Worm (Caenorhabditis elegans) whole organism, young adult: ENCODE measurements around the gene nhr-243.

Source experiments
- B0261.1 ChIP-seq: sonication (generic microtip); optimal IDR thresholded peaks from 2 replicates; lab custom pipeline; 2016; ENCODE audit warnings: mild to moderate bottlenecking, missing genetic modification characterization, moderate library complexity, missing compliant biosample characterization
- B0336.3 ChIP-seq: fragments of 200-800 bp; sonication (Bioruptor generic); IDR thresholded peaks from 2 replicates; pipeline ENCODE4 v1.3.6; 2022; ENCODE audit warnings: missing genetic modification characterization, missing compliant biosample characterization
- C17E4.6 ChIP-seq: fragments of 200-800 bp; sonication (Bioruptor generic); IDR thresholded peaks from 2 replicates; pipeline ENCODE4 v1.3.6; 2022; ENCODE audit warnings: missing genetic modification reagents, missing genetic modification characterization, missing compliant biosample characterization
- F10E7.11 ChIP-seq: sonication (generic microtip); optimal IDR thresholded peaks from 2 replicates; lab custom pipeline; 2017; ENCODE audit warnings: mild to moderate bottlenecking, missing genetic modification characterization, moderate library complexity, missing compliant biosample characterization
- F33H1.4 ChIP-seq: fragments of 200-800 bp; sonication (Bioruptor generic); IDR thresholded peaks from 2 replicates; pipeline ENCODE4 v1.3.6; 2022; ENCODE audit warnings: missing genetic modification reagents, missing genetic modification characterization, missing compliant biosample characterization
- F52B5.7 ChIP-seq: sonication (generic microtip); optimal IDR thresholded peaks from 2 replicates; lab custom pipeline; 2016; ENCODE audit warnings: mild to moderate bottlenecking, missing genetic modification characterization, missing compliant biosample characterization
- F57C9.4 ChIP-seq: sonication (generic microtip); optimal IDR thresholded peaks from 2 replicates; lab custom pipeline; 2017; ENCODE audit warnings: mild to moderate bottlenecking, missing genetic modification characterization, missing compliant biosample characterization
- K12H6.12 ChIP-seq: fragments of 200-800 bp; sonication (Bioruptor generic); optimal IDR thresholded peaks from 2 replicates; lab custom pipeline; 2018; ENCODE audit warnings: mild to moderate bottlenecking, missing genetic modification characterization, missing compliant biosample characterization
- Y53F4B.3 ChIP-seq: fragments of 200-800 bp; sonication (Bioruptor generic); IDR thresholded peaks from 2 replicates; pipeline ENCODE4 v1.3.6; 2022; ENCODE audit warnings: missing genetic modification reagents, missing genetic modification characterization, missing compliant biosample characterization
- Y95B8A.8 ChIP-seq: fragments of 200-800 bp; sonication (Bioruptor generic); IDR thresholded peaks from 2 replicates; pipeline ENCODE4 v1.3.6; 2022; ENCODE audit warnings: missing genetic modification reagents, missing genetic modification characterization, missing compliant biosample characterization
- akir-1 ChIP-seq: fragments of 200-800 bp; sonication (Bioruptor generic); optimal IDR thresholded peaks from 2 replicates; lab custom pipeline; 2018; ENCODE audit warnings: mild to moderate bottlenecking, missing genetic modification characterization, moderate library complexity, missing compliant biosample characterization
- aptf-2 ChIP-seq: fragments of 200-800 bp; sonication (Bioruptor generic); conservative IDR thresholded peaks from 2 replicates; pipeline ENCODE4 v1.3.6; 2022; ENCODE audit warnings: missing genetic modification reagents, missing genetic modification characterization, missing compliant biosample characterization
- atf-7 ChIP-seq: sonication (generic microtip); optimal IDR thresholded peaks from 2 replicates; lab custom pipeline; 2017; ENCODE audit warnings: mild to moderate bottlenecking, missing genetic modification characterization, missing compliant biosample characterization
- bed-2 ChIP-seq: fragments of 200-800 bp; sonication (Bioruptor generic); IDR thresholded peaks from 2 replicates; pipeline ENCODE4 v1.3.6; 2022; ENCODE audit warnings: missing genetic modification reagents, missing genetic modification characterization, missing compliant biosample characterization
- cebp-2 ChIP-seq: fragments of 200-800 bp; sonication (Bioruptor generic); IDR thresholded peaks from 2 replicates; pipeline ENCODE4 v1.3.6; 2022; ENCODE audit warnings: missing genetic modification characterization, missing compliant biosample characterization
- ceh-40 ChIP-seq: fragments of 200-800 bp; sonication (Bioruptor generic); IDR thresholded peaks from 2 replicates; pipeline ENCODE4 v1.3.6; 2022; ENCODE audit warnings: missing genetic modification characterization, missing compliant biosample characterization
- ceh-79 ChIP-seq: sonication (generic microtip); optimal IDR thresholded peaks from 2 replicates; lab custom pipeline; 2017; ENCODE audit warnings: mild to moderate bottlenecking, missing genetic modification characterization, missing compliant biosample characterization
- dox-1 ChIP-seq: fragments of 200-800 bp; sonication (Bioruptor generic); IDR thresholded peaks from 2 replicates; pipeline ENCODE4 v1.3.6; 2022; ENCODE audit warnings: missing genetic modification reagents, missing genetic modification characterization, missing compliant biosample characterization
- egl-44 ChIP-seq: fragments of 200-800 bp; sonication (Bioruptor generic); IDR thresholded peaks from 2 replicates; pipeline ENCODE4 v1.3.6; 2022; ENCODE audit warnings: missing genetic modification reagents, missing genetic modification characterization, missing compliant biosample characterization
- egrh-3 ChIP-seq: fragments of 200-800 bp; sonication (Bioruptor generic); IDR thresholded peaks from 2 replicates; pipeline ENCODE4 v1.3.6; 2022; ENCODE audit warnings: missing genetic modification reagents, missing genetic modification characterization, missing compliant biosample characterization
- ekl-4 ChIP-seq: fragments of 200-800 bp; sonication (Bioruptor generic); IDR thresholded peaks from 2 replicates; pipeline ENCODE4 v1.3.6; 2022; ENCODE audit warnings: missing genetic modification reagents, missing genetic modification characterization, missing compliant biosample characterization
- ets-4 ChIP-seq: fragments of 200-800 bp; sonication (Bioruptor generic); optimal IDR thresholded peaks from 2 replicates; lab custom pipeline; 2018; ENCODE audit warnings: mild to moderate bottlenecking, missing genetic modification characterization, missing compliant biosample characterization
- gei-17 ChIP-seq: fragments of 200-800 bp; sonication (Bioruptor generic); optimal IDR thresholded peaks from 2 replicates; lab custom pipeline; 2018; ENCODE audit warnings: mild to moderate bottlenecking, missing genetic modification characterization, missing compliant biosample characterization
- hlh-12 ChIP-seq: sonication (generic microtip); optimal IDR thresholded peaks from 2 replicates; lab custom pipeline; 2016; ENCODE audit warnings: missing genetic modification characterization, missing compliant biosample characterization
- hlh-26 ChIP-seq: fragments of 200-800 bp; sonication (Bioruptor generic); conservative IDR thresholded peaks from 2 replicates; pipeline ENCODE4 v1.3.6; 2022; ENCODE audit warnings: missing genetic modification reagents, missing genetic modification characterization, missing compliant biosample characterization
- hmg-1.2 ChIP-seq: fragments of 200-800 bp; sonication (Bioruptor generic); IDR thresholded peaks from 2 replicates; pipeline ENCODE4 v1.3.6; 2022; ENCODE audit warnings: missing genetic modification reagents, missing genetic modification characterization, missing compliant biosample characterization
- hrde-1 ChIP-seq: sonication (generic microtip); optimal IDR thresholded peaks from 2 replicates; lab custom pipeline; 2016; ENCODE audit warnings: missing genetic modification characterization, mild to moderate bottlenecking, missing compliant biosample characterization, moderate library complexity, missing genotype, missing genetic modification reagents, borderline replicate concordance
- hsf-1 ChIP-seq: fragments of 200-800 bp; sonication (Bioruptor generic); IDR thresholded peaks from 2 replicates; pipeline ENCODE4 v1.3.6; 2022; ENCODE audit warnings: missing genetic modification reagents, missing genetic modification characterization, missing compliant biosample characterization
- lin-54 ChIP-seq: fragments of 200-800 bp; sonication (Bioruptor generic); optimal IDR thresholded peaks from 2 replicates; lab custom pipeline; 2018; ENCODE audit warnings: mild to moderate bottlenecking, missing genetic modification characterization, missing compliant biosample characterization
- madf-10 ChIP-seq: sonication (generic microtip); optimal IDR thresholded peaks from 2 replicates; lab custom pipeline; 2016; ENCODE audit warnings: mild to moderate bottlenecking, missing genetic modification characterization, missing compliant biosample characterization
- madf-8 ChIP-seq: fragments of 200-800 bp; sonication (Bioruptor generic); conservative IDR thresholded peaks from 2 replicates; pipeline ENCODE4 v1.3.6; 2022; ENCODE audit warnings: missing genetic modification reagents, missing genetic modification characterization, missing compliant biosample characterization
- mcd-1 ChIP-seq: fragments of 200-800 bp; sonication (Bioruptor generic); IDR thresholded peaks from 2 replicates; pipeline ENCODE4 v1.3.6; 2022; ENCODE audit warnings: missing genetic modification reagents, missing genetic modification characterization, missing compliant biosample characterization
- mes-4 ChIP-seq: sonication (generic microtip); optimal IDR thresholded peaks from 2 replicates; lab custom pipeline; 2016; ENCODE audit warnings: missing genotype, missing genetic modification characterization, missing compliant biosample characterization
- nfyb-1 ChIP-seq: fragments of 200-800 bp; sonication (Bioruptor generic); IDR thresholded peaks from 2 replicates; pipeline ENCODE4 v1.3.6; 2022; ENCODE audit warnings: missing genetic modification reagents, missing genetic modification characterization, missing compliant biosample characterization
- nhr-120 ChIP-seq: fragments of 200-800 bp; sonication (Bioruptor generic); IDR thresholded peaks from 2 replicates; pipeline ENCODE4 v1.3.6; 2022; ENCODE audit warnings: missing genetic modification characterization, missing compliant biosample characterization
- nhr-179 ChIP-seq: sonication (generic microtip); optimal IDR thresholded peaks from 2 replicates; lab custom pipeline; 2016; ENCODE audit warnings: mild to moderate bottlenecking, missing genetic modification characterization, missing compliant biosample characterization
- nhr-90 ChIP-seq: sonication (generic microtip); optimal IDR thresholded peaks from 2 replicates; lab custom pipeline; 2016; ENCODE audit warnings: missing genotype, mild to moderate bottlenecking, missing genetic modification characterization, missing compliant biosample characterization
- repo-1 ChIP-seq: sonication (generic microtip); optimal IDR thresholded peaks from 2 replicates; lab custom pipeline; 2017; ENCODE audit warnings: mild to moderate bottlenecking, missing genetic modification characterization, missing compliant biosample characterization
- tbp1 ChIP-seq: fragments of 200-800 bp; sonication (Bioruptor generic); optimal IDR thresholded peaks from 2 replicates; lab custom pipeline; 2018; ENCODE audit warnings: mild to moderate bottlenecking, missing genetic modification characterization, missing compliant biosample characterization
- tlf-1 ChIP-seq: fragments of 200-800 bp; sonication (Bioruptor generic); optimal IDR thresholded peaks from 2 replicates; lab custom pipeline; 2018; ENCODE audit warnings: mild to moderate bottlenecking, missing genetic modification characterization, missing compliant biosample characterization
- unc-130 ChIP-seq: sonication (generic microtip); optimal IDR thresholded peaks from 2 replicates; lab custom pipeline; 2016; ENCODE audit warnings: missing genetic modification reagents, missing genetic modification characterization, missing compliant biosample characterization
- zim-3 ChIP-seq: sonication (generic microtip); optimal IDR thresholded peaks from 2 replicates; lab custom pipeline; 2017; ENCODE audit warnings: mild to moderate bottlenecking, missing genetic modification characterization, moderate library complexity, missing compliant biosample characterization
- ztf-22 ChIP-seq: fragments of 200-800 bp; sonication (Bioruptor generic); optimal IDR thresholded peaks from 2 replicates; lab custom pipeline; 2018; ENCODE audit warnings: mild to moderate bottlenecking, missing genetic modification characterization, moderate library complexity, missing compliant biosample characterization
- ztf-25 ChIP-seq: fragments of 200-800 bp; sonication (Bioruptor generic); IDR thresholded peaks from 2 replicates; pipeline ENCODE4 v1.3.6; 2022; ENCODE audit warnings: missing genetic modification reagents, missing genetic modification characterization, missing compliant biosample characterization
- ztf-26 ChIP-seq: sonication (generic microtip); optimal IDR thresholded peaks from 2 replicates; lab custom pipeline; 2017; ENCODE audit warnings: missing genetic modification characterization, missing compliant biosample characterization
- ztf-3 ChIP-seq: fragments of 200-800 bp; sonication (Bioruptor generic); optimal IDR thresholded peaks from 2 replicates; lab custom pipeline; 2018; ENCODE audit warnings: mild to moderate bottlenecking, missing genetic modification characterization, missing compliant biosample characterization

The nhr-243 gene

DNA sequence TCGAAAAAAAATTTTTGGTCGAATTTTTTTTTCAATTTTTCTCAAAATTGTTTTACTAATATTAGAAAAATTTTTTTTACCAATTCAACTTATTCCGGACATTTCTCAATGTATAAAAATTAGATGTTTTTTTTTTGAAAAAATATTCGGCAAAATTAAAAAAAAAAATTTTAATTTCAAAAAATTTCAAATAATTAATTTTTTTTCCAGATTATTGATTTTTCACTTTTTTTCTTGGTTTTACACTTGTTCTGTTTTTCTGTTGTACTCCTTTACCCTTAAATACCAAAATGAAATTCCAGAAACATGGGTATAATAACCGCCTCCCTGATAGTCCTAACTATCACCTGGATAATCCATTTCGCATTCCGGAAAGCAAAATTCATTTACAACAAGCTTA lies 11.4 kb upstream of the nhr-243 start, which contains the start of gene cyp-42A1:
Gene cyp-42A1, plus strand, starts transcription at position 301 of the 400 bp plus-strand sequence.
- TF ChIP-seq zim-3 (tag; lab: Kevin White, UChicago): no peak
- TF ChIP-seq dox-1 (GFP tag; lab: Robert Waterston, UW): no peak
- no peak for TF ChIP-seq nhr-179 (tag; lab: Kevin White, UChicago)
- no peak for TF ChIP-seq Y95B8A.8
- TF ChIP-seq lin-54 (GFP tag; lab: Kevin White, UChicago): no peak
- TF ChIP-seq mcd-1 (GFP tag; lab: Robert Waterston, UW): no peak
- TF ChIP-seq mes-4: no peak
- TF ChIP-seq C17E4.6 (GFP tag; lab: Robert Waterston, UW): no peak
- TF ChIP-seq ztf-25 (GFP tag; lab: Robert Waterston, UW): no peak
- no peak for TF ChIP-seq ztf-26
- TF ChIP-seq tlf-1 (GFP tag; lab: Kevin White, UChicago): no peak
- TF ChIP-seq B0261.1 (tag; lab: Kevin White, UChicago): no peak
- TF ChIP-seq F33H1.4 (GFP tag; lab: Robert Waterston, UW): no peak

DNA sequence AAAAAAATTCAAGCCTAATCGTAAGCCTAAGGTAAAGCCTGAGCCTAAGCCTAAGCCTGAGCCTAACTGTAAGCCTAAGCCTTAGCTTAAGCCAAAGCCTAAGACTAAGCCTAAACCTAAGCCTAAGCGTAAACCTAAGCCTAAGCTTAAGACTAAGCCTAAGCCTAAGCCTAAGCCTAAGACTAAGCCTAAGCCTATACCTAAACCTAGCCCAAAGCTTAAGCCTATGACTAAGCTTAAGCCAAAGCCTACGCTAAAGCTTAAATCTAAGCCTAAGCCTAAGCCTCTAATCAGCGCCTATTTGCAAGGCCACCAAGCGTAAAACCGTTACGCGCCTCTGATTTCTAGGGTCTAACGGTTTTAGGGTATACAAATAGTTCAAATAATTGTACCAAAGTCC lies 9.3 kb upstream of the nhr-243 start:
- TF ChIP-seq hmg-1.2 (GFP tag; lab: Robert Waterston, UW) (no peak), tbp1 (no peak), ceh-40 (GFP tag; lab: Robert Waterston, UW) (no peak), repo-1 (no peak)

- TF ChIP-seq ceh-79 (tag; lab: Kevin White, UChicago) (no peak), nfyb-1 (GFP tag; lab: Robert Waterston, UW) (no peak), hmg-1.2 (GFP tag; lab: Robert Waterston, UW) (no peak), hsf-1 (GFP tag; lab: Robert Waterston, UW) (no peak), F52B5.7 (tag; lab: Kevin White, UChicago) (no peak), K12H6.12 (no peak), bed-2 (no peak), ets-4 (GFP tag; lab: Kevin White, UChicago) (no peak), atf-7 (tag; lab: Kevin White, UChicago) (no peak), unc-130 (no peak), B0336.3 (GFP tag; lab: Robert Waterston, UW) (no peak), F57C9.4 (tag; lab: Kevin White, UChicago) (no peak), cebp-2 (GFP tag; lab: Robert Waterston, UW) (no peak), nhr-90 (tag; lab: Kevin White, UChicago) (no peak), egl-44 (GFP tag; lab: Robert Waterston, UW) (no peak), hrde-1 (tag; lab: Kevin White, UChicago) (no peak)
Observed at ce11 chrV:18907519-18907918, 7.2 kb upstream of the nhr-243 start.

DNA sequence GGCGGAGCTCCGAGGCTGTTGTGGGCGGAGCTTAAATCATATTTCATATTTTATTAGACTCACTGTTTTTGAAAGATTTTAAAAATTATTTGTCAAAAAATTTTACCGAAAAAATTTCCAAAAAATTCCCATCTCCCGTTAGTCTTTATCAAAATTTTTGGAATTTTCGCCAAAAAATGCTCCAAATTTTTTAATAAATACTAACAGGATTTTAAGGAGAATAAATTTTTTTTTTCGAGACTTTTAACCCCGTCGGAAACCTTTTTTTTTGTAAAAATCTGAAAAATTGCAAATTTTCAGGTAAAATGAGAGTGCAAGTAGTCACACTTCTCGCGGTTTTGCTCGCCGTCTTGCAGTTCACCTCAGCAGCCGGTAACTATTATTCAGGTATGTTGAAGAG lies 3.1 kb upstream of the nhr-243 start, which contains the start of gene mihp-2:
Gene mihp-2, plus strand, starts transcription at position 301 of the 400 bp plus-strand sequence.
- TF ChIP-seq F10E7.11 (tag; lab: Kevin White, UChicago): no peak
- no peak for TF ChIP-seq aptf-2
- no peak for TF ChIP-seq mes-4
- TF ChIP-seq madf-8 (GFP tag; lab: Robert Waterston, UW): no peak
- TF ChIP-seq hlh-12 (tag; lab: Kevin White, UChicago): no peak
- no peak for TF ChIP-seq egrh-3 (GFP tag; lab: Robert Waterston, UW)
- TF ChIP-seq tbp1: no peak
- no peak for TF ChIP-seq gei-17 (GFP tag; lab: Kevin White, UChicago)
- TF ChIP-seq madf-10 (tag; lab: Kevin White, UChicago): no peak
- TF ChIP-seq Y53F4B.3 (GFP tag; lab: Robert Waterston, UW): no peak
- no peak for TF ChIP-seq nhr-120 (GFP tag; lab: Robert Waterston, UW)
- TF ChIP-seq ztf-22 (GFP tag; lab: Kevin White, UChicago): no peak
- TF ChIP-seq ekl-4 (GFP tag; lab: Robert Waterston, UW): no peak
- no peak for TF ChIP-seq akir-1 (GFP tag; lab: Kevin White, UChicago)
- no peak for TF ChIP-seq hlh-26 (GFP tag; lab: Robert Waterston, UW)
- no peak for TF ChIP-seq ztf-3 (GFP tag; lab: Kevin White, UChicago)
